Fruit fly (Drosophila melanogaster) whole organism, embryonic: ENCODE results near the gene Polr1B.

ENCODE experiments used
- ATbp ChIP-seq: fragments of 200-800 bp; sonication (Bioruptor generic); optimal IDR thresholded peaks from 2 replicates; lab custom pipeline; 2017; ENCODE audit warnings: missing biosample characterization, mild to moderate bottlenecking, missing genetic modification characterization, missing genetic modification reagents
- C15 ChIP-seq: fragments of 200-800 bp; sonication (Bioruptor generic); IDR thresholded peaks from 3 replicates; pipeline ENCODE4 v1.3.6; 2022; ENCODE audit warnings: missing biosample characterization, missing genetic modification characterization
- CG10431 ChIP-seq: fragments of 200-800 bp; sonication (Bioruptor generic); optimal IDR thresholded peaks from 3 replicates; lab custom pipeline; 2018; ENCODE audit warnings: missing biosample characterization, mild to moderate bottlenecking, missing genetic modification characterization
- CG12744 ChIP-seq: fragments of 200-800 bp; sonication (Bioruptor generic); optimal IDR thresholded peaks from 2 replicates; lab custom pipeline; 2016; ENCODE audit warnings: missing biosample characterization, missing genetic modification characterization
- CG14710 ChIP-seq: fragments of 200-800 bp; sonication (Bioruptor generic); optimal IDR thresholded peaks from 3 replicates; lab custom pipeline; 2019; ENCODE audit warnings: missing biosample characterization, mild to moderate bottlenecking, missing genetic modification characterization, moderate library complexity
- CG1602 ChIP-seq: fragments of 200-800 bp; sonication (Bioruptor generic); optimal IDR thresholded peaks from 3 replicates; lab custom pipeline; 2016; ENCODE audit warnings: missing biosample characterization, missing genetic modification characterization
- CG17612 ChIP-seq: fragments of 200-800 bp; sonication (Bioruptor generic); IDR thresholded peaks from 2 replicates; pipeline ENCODE4 v1.3.6; 2022; ENCODE audit warnings: missing biosample characterization, missing genetic modification characterization
- CG18262 ChIP-seq: fragments of 200-800 bp; optimal IDR thresholded peaks from 3 replicates; lab custom pipeline; 2019; ENCODE audit warnings: missing biosample characterization, mild to moderate bottlenecking, missing genetic modification characterization, moderate library complexity
- CG18476 ChIP-seq: fragments of 200-800 bp; sonication (Bioruptor generic); optimal IDR thresholded peaks from 2 replicates; lab custom pipeline; 2016; ENCODE audit warnings: missing biosample characterization, mild to moderate bottlenecking, missing genetic modification characterization
- CG18764 ChIP-seq: fragments of 200-800 bp; sonication (Bioruptor generic); optimal IDR thresholded peaks from 3 replicates; lab custom pipeline; 2016; ENCODE audit warnings: missing biosample characterization, missing genetic modification characterization
- CG2712 ChIP-seq: fragments of 200-800 bp; optimal IDR thresholded peaks from 3 replicates; lab custom pipeline; 2019; ENCODE audit warnings: missing biosample characterization, mild to moderate bottlenecking, missing genetic modification characterization, moderate library complexity
- CG30431 ChIP-seq: fragments of 200-800 bp; sonication (Bioruptor generic); optimal IDR thresholded peaks from 2 replicates; lab custom pipeline; 2017; ENCODE audit warnings: missing biosample characterization, missing genetic modification characterization
- CG31388 ChIP-seq: fragments of 200-800 bp; sonication (Bioruptor generic); optimal IDR thresholded peaks from 2 replicates; lab custom pipeline; 2016; ENCODE audit warnings: missing biosample characterization, missing genetic modification characterization
- CG34224 ChIP-seq: fragments of 200-800 bp; sonication (Bioruptor generic); IDR thresholded peaks from 3 replicates; pipeline ENCODE4 v1.3.6; 2022; ENCODE audit warnings: missing biosample characterization, missing genetic modification characterization; ENCODE audit not compliant: partially characterized antibody
- CG4730 ChIP-seq: fragments of 200-800 bp; sonication (Bioruptor generic); IDR thresholded peaks from 2 replicates; pipeline ENCODE4 v1.3.6; 2022; ENCODE audit warnings: missing biosample characterization, missing genetic modification characterization
- CG5180 ChIP-seq: fragments of 200-800 bp; sonication (Bioruptor generic); optimal IDR thresholded peaks from 3 replicates; lab custom pipeline; 2017; ENCODE audit warnings: missing biosample characterization, missing genetic modification characterization, mild to moderate bottlenecking, moderate library complexity, missing genetic modification reagents
- CG8359 ChIP-seq: fragments of 200-800 bp; sonication (Bioruptor generic); optimal IDR thresholded peaks from 2 replicates; lab custom pipeline; 2017; ENCODE audit warnings: missing biosample characterization, mild to moderate bottlenecking, missing genetic modification characterization, borderline replicate concordance
- CG9437 ChIP-seq: fragments of 200-800 bp; sonication (Bioruptor generic); optimal IDR thresholded peaks from 2 replicates; lab custom pipeline; 2018; ENCODE audit warnings: missing biosample characterization, mild to moderate bottlenecking, missing genetic modification characterization
- CoRest ChIP-seq: fragments of 200-800 bp; sonication (Bioruptor generic); optimal IDR thresholded peaks from 3 replicates; lab custom pipeline; 2018; ENCODE audit warnings: missing biosample characterization, mild to moderate bottlenecking, missing genetic modification characterization, moderate library complexity
- Dip2 ChIP-seq: fragments of 200-800 bp; sonication (Bioruptor generic); IDR thresholded peaks from 2 replicates; pipeline ENCODE4 v1.3.6; 2022; ENCODE audit warnings: missing biosample characterization, missing genetic modification characterization
- Gsc ChIP-seq: fragments of 200-800 bp; sonication (Bioruptor generic); IDR thresholded peaks from 2 replicates; pipeline ENCODE4 v1.3.6; 2022; ENCODE audit warnings: missing biosample characterization, missing genetic modification characterization
- H2.0 ChIP-seq: fragments of 200-800 bp; sonication (Bioruptor generic); IDR thresholded peaks from 2 replicates; pipeline ENCODE4 v1.3.6; 2022; ENCODE audit warnings: missing biosample characterization, missing genetic modification characterization
- HLH3B ChIP-seq: fragments of 200-800 bp; sonication (Bioruptor generic); IDR thresholded peaks from 2 replicates; pipeline ENCODE4 v1.3.6; 2022; ENCODE audit warnings: missing biosample characterization, missing genetic modification characterization
- HLHmδ ChIP-seq: fragments of 200-800 bp; sonication (Bioruptor generic); optimal IDR thresholded peaks from 2 replicates; lab custom pipeline; 2018; ENCODE audit warnings: missing biosample characterization, mild to moderate bottlenecking, missing genetic modification characterization, moderate library complexity
- NK7.1 ChIP-seq: fragments of 200-800 bp; sonication (Bioruptor generic); optimal IDR thresholded peaks from 3 replicates; lab custom pipeline; 2016; ENCODE audit warnings: missing biosample characterization, missing genetic modification characterization
- Poxn ChIP-seq: fragments of 200-800 bp; sonication (Bioruptor generic); IDR thresholded peaks from 2 replicates; pipeline ENCODE4 v1.3.6; 2022; ENCODE audit warnings: missing biosample characterization, missing genetic modification characterization
- Six4 ChIP-seq: fragments of 200-800 bp; sonication (Bioruptor generic); optimal IDR thresholded peaks from 2 replicates; lab custom pipeline; 2016; ENCODE audit warnings: missing biosample characterization, missing genetic modification characterization
- amos ChIP-seq: fragments of 200-800 bp; sonication (Bioruptor generic); IDR thresholded peaks from 2 replicates; pipeline ENCODE4 v1.3.6; 2022; ENCODE audit warnings: missing biosample characterization, missing genetic modification characterization; ENCODE audit not compliant: partially characterized antibody
- bsh ChIP-seq, 2 experiments: fragments of 200-800 bp; sonication (Bioruptor generic); optimal IDR thresholded peaks; 2 replicates each; lab custom pipeline; 2017 to 2018; ENCODE audit warnings: mild to moderate bottlenecking in 2 of 2, missing biosample characterization in 2 of 2, missing genetic modification characterization in 2 of 2, moderate library complexity in 1 of 2
- crc ChIP-seq: fragments of 200-800 bp; sonication (Bioruptor generic); optimal IDR thresholded peaks from 2 replicates; lab custom pipeline; 2016; ENCODE audit warnings: missing biosample characterization, missing genetic modification characterization
- danr ChIP-seq: fragments of 200-800 bp; sonication (Bioruptor generic); IDR thresholded peaks from 2 replicates; pipeline ENCODE4 v1.3.6; 2022; ENCODE audit warnings: missing biosample characterization, missing genetic modification characterization
- disco-r ChIP-seq: fragments of 200-800 bp; sonication (Bioruptor generic); optimal IDR thresholded peaks from 2 replicates; lab custom pipeline; 2016; ENCODE audit warnings: missing biosample characterization, missing genetic modification characterization
- dpn ChIP-seq, 2 experiments: fragments of 200-800 bp; sonication (Bioruptor generic); optimal IDR thresholded peaks; 3 replicates each; lab custom pipeline; 2016; ENCODE audit warnings: missing biosample characterization in 2 of 2, missing genetic modification characterization in 2 of 2
- gce ChIP-seq: fragments of 200-800 bp; sonication (Bioruptor generic); IDR thresholded peaks from 3 replicates; pipeline ENCODE4 v1.3.6; 2022; ENCODE audit warnings: missing biosample characterization, missing genetic modification characterization
- gcm ChIP-seq: fragments of 200-800 bp; sonication (Bioruptor generic); optimal IDR thresholded peaks from 2 replicates; lab custom pipeline; 2019; ENCODE audit warnings: missing biosample characterization, mild to moderate bottlenecking, missing genetic modification characterization, moderate library complexity
- gcm2 ChIP-seq: fragments of 200-800 bp; sonication (Bioruptor generic); optimal IDR thresholded peaks from 2 replicates; lab custom pipeline; 2016; ENCODE audit warnings: missing biosample characterization, missing genetic modification characterization
- gsb-n ChIP-seq: fragments of 200-800 bp; sonication (Bioruptor generic); optimal IDR thresholded peaks from 3 replicates; lab custom pipeline; 2018; ENCODE audit warnings: missing biosample characterization, mild to moderate bottlenecking, missing genetic modification characterization
- ham ChIP-seq: fragments of 200-800 bp; sonication (Bioruptor generic); IDR thresholded peaks from 2 replicates; pipeline ENCODE4 v1.3.6; 2022; ENCODE audit warnings: missing biosample characterization, missing genetic modification characterization
- hth ChIP-seq: fragments of >200 bp; optimal IDR thresholded peaks from 2 replicates; lab custom pipeline; 2017; ENCODE audit warnings: inconsistent platforms
- inv ChIP-seq: fragments of 200-800 bp; sonication (Bioruptor generic); IDR thresholded peaks from 2 replicates; pipeline ENCODE4 v1.3.6; 2022; ENCODE audit warnings: missing biosample characterization, missing genetic modification characterization; ENCODE audit not compliant: partially characterized antibody
- kay ChIP-seq: fragments of 200-800 bp; sonication (Bioruptor generic); optimal IDR thresholded peaks from 2 replicates; lab custom pipeline; 2016; ENCODE audit warnings: missing biosample characterization, missing genetic modification characterization
- kni ChIP-seq: fragments of 200-800 bp; sonication (Bioruptor generic); optimal IDR thresholded peaks from 3 replicates; lab custom pipeline; 2017; ENCODE audit warnings: mild to moderate bottlenecking, missing biosample characterization, missing genetic modification reagents, missing genetic modification characterization
- nom ChIP-seq: fragments of 200-800 bp; sonication (Bioruptor generic); optimal IDR thresholded peaks from 2 replicates; lab custom pipeline; 2017; ENCODE audit warnings: missing biosample characterization, missing genetic modification characterization, mild to moderate bottlenecking, moderate library complexity, missing genetic modification reagents
- pum ChIP-seq: fragments of 200-800 bp; sonication (Bioruptor generic); optimal IDR thresholded peaks from 2 replicates; lab custom pipeline; 2016; ENCODE audit warnings: missing biosample characterization, missing genetic modification characterization
- pzg ChIP-seq: fragments of 200-800 bp; sonication (Bioruptor generic); optimal IDR thresholded peaks from 3 replicates; lab custom pipeline; 2018; ENCODE audit warnings: missing biosample characterization, mild to moderate bottlenecking, missing genetic modification characterization, moderate library complexity
- ranshi ChIP-seq: fragments of 200-800 bp; sonication (Bioruptor generic); IDR thresholded peaks from 2 replicates; pipeline ENCODE4 v1.3.6; 2022; ENCODE audit warnings: missing biosample characterization, missing genetic modification characterization
- repo ChIP-seq: fragments of 200-800 bp; sonication (Bioruptor generic); optimal IDR thresholded peaks from 2 replicates; lab custom pipeline; 2016; ENCODE audit warnings: missing biosample characterization, missing genetic modification characterization
- sima ChIP-seq: fragments of 200-800 bp; sonication (Bioruptor generic); optimal IDR thresholded peaks from 2 replicates; lab custom pipeline; 2016; ENCODE audit warnings: missing biosample characterization, missing genetic modification characterization
- slbo ChIP-seq: fragments of 200-800 bp; sonication (Bioruptor generic); IDR thresholded peaks from 2 replicates; pipeline ENCODE4 v1.3.6; 2022; ENCODE audit warnings: missing biosample characterization, missing genetic modification characterization
- slou ChIP-seq: fragments of 200-800 bp; sonication (Bioruptor generic); optimal IDR thresholded peaks from 3 replicates; lab custom pipeline; 2016; ENCODE audit warnings: missing biosample characterization, missing genetic modification characterization
- tin ChIP-seq: fragments of 200-800 bp; sonication (Bioruptor generic); optimal IDR thresholded peaks from 3 replicates; lab custom pipeline; 2016; ENCODE audit warnings: missing biosample characterization, missing genetic modification characterization
- unpg ChIP-seq: fragments of 200-800 bp; sonication (Bioruptor generic); optimal IDR thresholded peaks from 3 replicates; lab custom pipeline; 2018; ENCODE audit warnings: missing biosample characterization, mild to moderate bottlenecking, missing genetic modification characterization, moderate library complexity
- yki ChIP-seq: fragments of >200 bp; optimal IDR thresholded peaks from 3 replicates; lab custom pipeline; 2018

The Polr1B gene

dm6 chr2L:412931-413330, 8.8 kb downstream of the Polr1B start (continued):
- TF ChIP-seq C15 (GFP tag; lab: Robert Waterston, UW) (no peak), CG18476 (no peak), slbo (GFP tag; lab: Robert Waterston, UW) (peak; percentile 8; the same call in 1 of the 2 replicates), H2.0 (GFP tag; lab: Robert Waterston, UW) (no peak), unpg (GFP tag; lab: Kevin White, UChicago) (no peak), sima (GFP tag; lab: Kevin White, UChicago) (no peak), pzg (GFP tag; lab: Kevin White, UChicago) (no peak), CG8359 (no peak), bsh (GFP tag; optimal IDR thresholded peaks at IDR 0.05; lab: Kevin White, UChicago) (no peak), danr (GFP tag; lab: Robert Waterston, UW) (no peak), CG4730 (GFP tag; lab: Robert Waterston, UW) (no peak), inv (GFP tag; lab: Robert Waterston, UW) (no peak), CoRest (tag; lab: Kevin White, UChicago) (no peak), pum (no peak), gce (GFP tag; lab: Robert Waterston, UW) (no peak), CG1602 (GFP tag; lab: Kevin White, UChicago) (no peak), Six4 (no peak), kay (no peak), nom (no peak), hth (lab: Kevin White, UChicago) (no peak), CG10431 (no peak), CG30431 (no peak), tin (GFP tag; lab: Kevin White, UChicago) (no peak), yki (lab: Kevin White, UChicago) (no peak), crc (GFP tag; lab: Kevin White, UChicago) (no peak), HLH3B (GFP tag; lab: Robert Waterston, UW) (0 out of 2 replicates have a peak, but pooled peaks have one; percentile 5), Gsc (GFP tag; lab: Robert Waterston, UW) (no peak), CG12744 (GFP tag; lab: Kevin White, UChicago) (no peak), CG5180 (GFP tag; lab: Kevin White, UChicago) (no peak), CG9437 (GFP tag; lab: Kevin White, UChicago) (no peak), amos (GFP tag; lab: Robert Waterston, UW) (no peak), Dip2 (no peak), ham (no peak), ATbp (GFP tag; lab: Kevin White, UChicago) (no peak), dpn (GFP tag; optimal IDR thresholded peaks at IDR 0.05; lab: Kevin White, UChicago) (no peak), gcm2 (GFP tag; lab: Kevin White, UChicago) (no peak), gsb-n (tag; lab: Kevin White, UChicago) (no peak), slou (no peak), CG18262 (tag; lab: Kevin White, UChicago) (no peak), gcm (GFP tag; lab: Kevin White, UChicago) (no peak), CG31388 (GFP tag; lab: Kevin White, UChicago) (no peak), kni (GFP tag; lab: Kevin White, UChicago) (no peak), disco-r (no peak), Poxn (GFP tag; lab: Robert Waterston, UW) (no peak), CG18764 (GFP tag; lab: Kevin White, UChicago) (no peak), HLHmδ (GFP tag; lab: Kevin White, UChicago) (no peak), CG34224 (GFP tag; lab: Robert Waterston, UW) (no peak), CG17612 (GFP tag; lab: Robert Waterston, UW) (no peak), CG2712 (tag; lab: Kevin White, UChicago) (peak; percentile 13), NK7.1 (GFP tag; lab: Kevin White, UChicago) (no peak), ranshi (no peak), CG14710 (no peak), repo (no peak)
